Worm (Caenorhabditis elegans) whole organism, L1 larva: ENCODE results near the gene nphp-4.

Experiments used
- C04F5.9 ChIP-seq: sonication (generic microtip); optimal IDR thresholded peaks from 2 replicates; lab custom pipeline; 2016; ENCODE audit warnings: missing genetic modification characterization, missing compliant biosample characterization
- C34B4.2 ChIP-seq: sonication (generic microtip); optimal IDR thresholded peaks from 2 replicates; lab custom pipeline; 2017; ENCODE audit warnings: mild to moderate bottlenecking, missing genetic modification characterization, missing compliant biosample characterization
- Y116A8C.19 ChIP-seq: sonication (generic microtip); optimal IDR thresholded peaks from 2 replicates; lab custom pipeline; 2016; ENCODE audit warnings: missing compliant biosample characterization, missing genetic modification characterization, borderline replicate concordance
- aha-1 ChIP-seq: fragments of 150-350 bp; optimal IDR thresholded peaks from 2 replicates; lab custom pipeline; 2014; ENCODE audit warnings: missing biosample characterization, missing genetic modification characterization
- aly-2 ChIP-seq: fragments of 150-350 bp; optimal IDR thresholded peaks from 2 replicates; lab custom pipeline; 2014; ENCODE audit warnings: missing biosample characterization, missing genetic modification characterization
- ceh-8 ChIP-seq: fragments of 200-800 bp; sonication (Bioruptor generic); optimal IDR thresholded peaks from 2 replicates; lab custom pipeline; 2018; ENCODE audit warnings: mild to moderate bottlenecking, missing genetic modification characterization, moderate library complexity, missing compliant biosample characterization
- ceh-82 ChIP-seq, 3 experiments: fragments of 150-350 bp in 1 of 3; sonication (generic microtip) in 2 of 3; optimal IDR thresholded peaks; 2 replicates each; lab custom pipeline; 2014 to 2017; ENCODE audit warnings: missing biosample characterization in 3 of 3, missing genetic modification characterization in 3 of 3
- dsc-1 ChIP-seq: sonication (generic microtip); optimal IDR thresholded peaks from 2 replicates; lab custom pipeline; 2016; ENCODE audit warnings: mild to moderate bottlenecking, missing genetic modification characterization, missing compliant biosample characterization
- efl-3 ChIP-seq: fragments of 200-800 bp; sonication (Bioruptor generic); optimal IDR thresholded peaks from 2 replicates; lab custom pipeline; 2018; ENCODE audit warnings: mild to moderate bottlenecking, missing genetic modification characterization, missing compliant biosample characterization
- elt-2 ChIP-seq: sonication (generic microtip); optimal IDR thresholded peaks from 2 replicates; lab custom pipeline; 2016; ENCODE audit warnings: missing genetic modification characterization, mild to moderate bottlenecking, inconsistent platforms, missing compliant biosample characterization, missing genetic modification reagents
- fkh-4 ChIP-seq: sonication (generic microtip); optimal IDR thresholded peaks from 2 replicates; lab custom pipeline; 2016; ENCODE audit warnings: missing compliant biosample characterization, missing genetic modification characterization, borderline replicate concordance
- fkh-8 ChIP-seq: sonication (generic microtip); optimal IDR thresholded peaks from 2 replicates; lab custom pipeline; 2016; ENCODE audit warnings: mild to moderate bottlenecking, missing genetic modification characterization, missing compliant biosample characterization
- grh-1 ChIP-seq: fragments of 200-800 bp; sonication (Bioruptor generic); IDR thresholded peaks from 2 replicates; pipeline ENCODE4 v1.3.6; 2022; ENCODE audit warnings: missing genetic modification reagents, missing genetic modification characterization, missing compliant biosample characterization
- hlh-17 ChIP-seq: fragments of 200-800 bp; sonication (Bioruptor generic); optimal IDR thresholded peaks from 2 replicates; lab custom pipeline; 2018; ENCODE audit warnings: missing genetic modification characterization, mild to moderate bottlenecking, missing compliant biosample characterization, moderate library complexity, borderline replicate concordance
- irx-1 ChIP-seq: sonication (generic microtip); optimal IDR thresholded peaks from 2 replicates; lab custom pipeline; 2016; ENCODE audit warnings: missing genetic modification characterization, missing compliant biosample characterization
- jun-1 ChIP-seq: fragments of 150-350 bp; optimal IDR thresholded peaks from 2 replicates; lab custom pipeline; 2014; ENCODE audit warnings: missing biosample characterization, missing genetic modification reagents, missing genetic modification characterization
- lin-13 ChIP-seq: fragments of 150-350 bp; optimal IDR thresholded peaks from 2 replicates; lab custom pipeline; 2014; ENCODE audit warnings: missing biosample characterization, missing genetic modification reagents, missing genetic modification characterization
- lin-14 ChIP-seq: fragments of 200-800 bp; sonication (Bioruptor generic); optimal IDR thresholded peaks from 2 replicates; lab custom pipeline; 2018; ENCODE audit warnings: mild to moderate bottlenecking, missing genetic modification characterization, moderate library complexity, missing compliant biosample characterization
- lin-15B ChIP-seq: fragments of 150-350 bp; sonication (generic microtip); optimal IDR thresholded peaks from 3 replicates; lab custom pipeline; 2014; ENCODE audit warnings: missing biosample characterization, missing genetic modification characterization
- lin-35 ChIP-seq, 2 experiments: fragments of 150-350 bp; optimal IDR thresholded peaks; 2 replicates each; lab custom pipeline; 2014; ENCODE audit warnings: missing biosample characterization in 2 of 2, missing genetic modification characterization in 2 of 2, missing genetic modification reagents in 2 of 2
- lin-39 ChIP-seq: fragments of 150-350 bp; optimal IDR thresholded peaks from 2 replicates; lab custom pipeline; 2014; ENCODE audit warnings: missing biosample characterization, missing genetic modification reagents, missing genetic modification characterization
- lir-3 ChIP-seq: sonication (generic microtip); optimal IDR thresholded peaks from 2 replicates; lab custom pipeline; 2016; ENCODE audit warnings: mild to moderate bottlenecking, missing genetic modification characterization, moderate library complexity, missing compliant biosample characterization; ENCODE audit not compliant: poor library complexity
- lsy-2 ChIP-seq, 2 experiments: fragments of 150-350 bp; optimal IDR thresholded peaks; 2 replicates each; lab custom pipeline; 2014; ENCODE audit warnings: missing biosample characterization in 2 of 2, missing genetic modification characterization in 2 of 2
- mdl-1 ChIP-seq, 2 experiments: fragments of 150-350 bp; optimal IDR thresholded peaks; 2 replicates each; lab custom pipeline; 2014 to 2017; ENCODE audit warnings: missing biosample characterization in 2 of 2, missing genetic modification characterization in 2 of 2, inconsistent platforms in 1 of 2
- nhr-11 ChIP-seq: fragments of 150-350 bp; optimal IDR thresholded peaks from 2 replicates; lab custom pipeline; 2014; ENCODE audit warnings: missing biosample characterization, missing genetic modification characterization
- nhr-12 ChIP-seq: sonication (generic microtip); optimal IDR thresholded peaks from 2 replicates; lab custom pipeline; 2017; ENCODE audit warnings: missing biosample characterization, missing genetic modification characterization
- nhr-19 ChIP-seq: fragments of 200-800 bp; sonication (Bioruptor generic); conservative IDR thresholded peaks from 2 replicates; pipeline ENCODE4 v1.3.6; 2022; ENCODE audit warnings: missing genetic modification characterization, missing compliant biosample characterization
- nhr-20 ChIP-seq: sonication (generic microtip); optimal IDR thresholded peaks from 2 replicates; lab custom pipeline; 2016; ENCODE audit warnings: mild to moderate bottlenecking, missing genetic modification characterization, missing compliant biosample characterization
- nhr-28 ChIP-seq: fragments of 150-350 bp; optimal IDR thresholded peaks from 2 replicates; lab custom pipeline; 2014; ENCODE audit warnings: missing biosample characterization, missing genetic modification characterization
- nhr-47 ChIP-seq: sonication (generic microtip); optimal IDR thresholded peaks from 2 replicates; lab custom pipeline; 2016; ENCODE audit warnings: mild to moderate bottlenecking, missing genetic modification characterization, moderate library complexity, missing compliant biosample characterization
- nhr-71 ChIP-seq: sonication (generic microtip); optimal IDR thresholded peaks from 2 replicates; lab custom pipeline; 2016; ENCODE audit warnings: mild to moderate bottlenecking, missing genetic modification characterization, moderate library complexity, missing compliant biosample characterization
- nhr-76 ChIP-seq: sonication (generic microtip); optimal IDR thresholded peaks from 2 replicates; lab custom pipeline; 2017; ENCODE audit warnings: missing biosample characterization, missing genetic modification characterization
- nhr-84 ChIP-seq: sonication (generic microtip); optimal IDR thresholded peaks from 2 replicates; lab custom pipeline; 2017; ENCODE audit warnings: missing biosample characterization, missing genetic modification characterization
- nhr-85 ChIP-seq: sonication (generic microtip); peaks from one replicate; lab custom pipeline; 2016; ENCODE audit warnings: missing genetic modification characterization, inconsistent platforms, missing compliant biosample characterization
- pag-3 ChIP-seq: sonication (generic microtip); optimal IDR thresholded peaks from 2 replicates; lab custom pipeline; 2017; ENCODE audit warnings: missing genetic modification characterization, mild to moderate bottlenecking, missing compliant biosample characterization, antibody characterized with exemption, borderline replicate concordance; ENCODE audit not compliant: insufficient read depth
- pax-3 ChIP-seq: fragments of 200-800 bp; sonication (Bioruptor generic); optimal IDR thresholded peaks from 2 replicates; lab custom pipeline; 2018; ENCODE audit warnings: mild to moderate bottlenecking, missing genetic modification characterization, moderate library complexity, missing compliant biosample characterization
- rnt-1 ChIP-seq: sonication (generic microtip); optimal IDR thresholded peaks from 2 replicates; lab custom pipeline; 2016; ENCODE audit warnings: mild to moderate bottlenecking, missing genetic modification characterization, moderate library complexity, missing compliant biosample characterization
- skn-1 ChIP-seq: fragments of 150-350 bp; optimal IDR thresholded peaks from 2 replicates; lab custom pipeline; 2014; ENCODE audit warnings: missing biosample characterization, missing genetic modification characterization
- snpc-4 ChIP-seq: fragments of 150-350 bp; optimal IDR thresholded peaks from 2 replicates; lab custom pipeline; 2014; ENCODE audit warnings: missing biosample characterization, missing genetic modification characterization
- sptf-1 ChIP-seq: fragments of 150-350 bp; optimal IDR thresholded peaks from 2 replicates; lab custom pipeline; 2014; ENCODE audit warnings: missing biosample characterization, missing genetic modification characterization
- sup-37 ChIP-seq: fragments of 200-800 bp; sonication (Bioruptor generic); optimal IDR thresholded peaks from 2 replicates; lab custom pipeline; 2018; ENCODE audit warnings: mild to moderate bottlenecking, missing genetic modification characterization, missing compliant biosample characterization
- swsn-7 ChIP-seq: sonication (generic microtip); optimal IDR thresholded peaks from 2 replicates; lab custom pipeline; 2016; ENCODE audit warnings: missing genetic modification characterization, missing compliant biosample characterization
- tlp-1 ChIP-seq: fragments of 150-350 bp; optimal IDR thresholded peaks from 2 replicates; lab custom pipeline; 2014; ENCODE audit warnings: missing biosample characterization, missing genetic modification characterization
- unc-130 ChIP-seq: fragments of 150-350 bp; optimal IDR thresholded peaks from 2 replicates; lab custom pipeline; 2017; ENCODE audit warnings: missing biosample characterization, missing genetic modification characterization, inconsistent platforms
- unc-30 ChIP-seq: sonication (generic microtip); optimal IDR thresholded peaks from 2 replicates; lab custom pipeline; 2017; ENCODE audit warnings: missing biosample characterization, missing genetic modification characterization
- unc-62 ChIP-seq: fragments of 150-350 bp; optimal IDR thresholded peaks from 2 replicates; lab custom pipeline; 2014; ENCODE audit warnings: missing biosample characterization, missing genetic modification reagents, missing genetic modification characterization
- unc-98 ChIP-seq: fragments of 200-800 bp; sonication (Bioruptor generic); IDR thresholded peaks from 2 replicates; pipeline ENCODE4 v1.3.6; 2022; ENCODE audit warnings: missing genetic modification characterization, missing compliant biosample characterization
- vab-15 ChIP-seq: sonication (generic microtip); optimal IDR thresholded peaks from 2 replicates; lab custom pipeline; 2017; ENCODE audit warnings: missing genotype, mild to moderate bottlenecking, missing genetic modification characterization, missing compliant biosample characterization
- xbp-1 ChIP-seq: sonication (generic microtip); optimal IDR thresholded peaks from 2 replicates; lab custom pipeline; 2016; ENCODE audit warnings: missing genetic modification characterization, missing compliant biosample characterization
- zag-1 ChIP-seq: fragments of 150-350 bp; optimal IDR thresholded peaks from 2 replicates; lab custom pipeline; 2014; ENCODE audit warnings: missing biosample characterization, missing genetic modification characterization
- ztf-4 ChIP-seq: fragments of 150-350 bp; optimal IDR thresholded peaks from 2 replicates; lab custom pipeline; 2014; ENCODE audit warnings: missing biosample characterization, missing genetic modification characterization

Gene nphp-4

ce11 chrV:11799252-11799822 is 44.2 kb downstream of the nphp-4 start (continued):
- TF ChIP-seq swsn-7 (peak; percentile 23), unc-62 (GFP tag; lab: Kevin White, UChicago) (no peak)

DNA sequence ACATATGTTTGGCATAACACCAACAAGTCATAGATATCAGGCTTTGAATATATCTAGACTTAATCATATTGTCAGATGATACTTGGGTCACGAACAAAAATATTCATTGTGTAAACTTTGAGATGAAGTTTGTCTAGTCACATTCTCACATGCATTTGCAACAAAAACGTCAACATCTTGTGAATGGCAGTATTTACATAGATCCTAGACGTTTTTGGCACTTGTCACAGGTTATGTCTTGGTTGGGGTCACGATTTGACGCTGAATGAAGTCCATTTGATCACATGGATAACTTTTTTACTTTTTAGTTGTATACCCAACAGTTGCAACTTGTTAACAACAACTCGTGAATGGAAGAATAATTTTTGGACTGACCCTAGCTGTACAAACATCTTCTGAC is 45.2 kb downstream of the nphp-4 start:
- no peak for TF ChIP-seq lin-15B
- TF ChIP-seq nhr-85 (tag; lab: Kevin White, UChicago): peak; percentile 74
- TF ChIP-seq nhr-19: peak; percentile 26; the same call in 1 of the 2 replicates
- no peak for TF ChIP-seq nhr-76 (tag; lab: Kevin White, UChicago)
- TF ChIP-seq nhr-11 (tag; lab: Kevin White, UChicago): no peak
- TF ChIP-seq vab-15 (tag; lab: Kevin White, UChicago): no peak
- no peak for TF ChIP-seq nhr-12 (tag; lab: Kevin White, UChicago)
- no peak for TF ChIP-seq irx-1 (tag; lab: Kevin White, UChicago)
- no peak for TF ChIP-seq Y116A8C.19
- TF ChIP-seq mdl-1 (tag; optimal IDR thresholded peaks at IDR 0.05; lab: Kevin White, UChicago): no peak
- TF ChIP-seq C34B4.2 (tag; lab: Kevin White, UChicago): no peak
- TF ChIP-seq fkh-4 (tag; lab: Kevin White, UChicago): no peak
- TF ChIP-seq lsy-2 (tag; optimal IDR thresholded peaks at IDR 0.05; lab: Kevin White, UChicago): no peak
- peak in 1 of 2 experiments; percentile 53 for TF ChIP-seq lin-35 (GFP tag; optimal IDR thresholded peaks at IDR 0.05; lab: Kevin White, UChicago)
- no peak for TF ChIP-seq fkh-8 (tag; lab: Kevin White, UChicago)
- no peak for TF ChIP-seq unc-130 (tag; lab: Kevin White, UChicago)
- TF ChIP-seq unc-98: no peak
- no peak for TF ChIP-seq snpc-4
- no peak for TF ChIP-seq elt-2 (tag; lab: Kevin White, UChicago)
- TF ChIP-seq ceh-82 (tag; optimal IDR thresholded peaks at IDR 0.05; lab: Kevin White, UChicago): no peak
- peak; percentile 20 for TF ChIP-seq lir-3 (tag; lab: Kevin White, UChicago)
- TF ChIP-seq nhr-71 (tag; lab: Kevin White, UChicago): peak; percentile 73
- peak; percentile 24 for TF ChIP-seq lin-14 (GFP tag; lab: Kevin White, UChicago)
- TF ChIP-seq skn-1 (tag; lab: Kevin White, UChicago): no peak
- no peak for TF ChIP-seq nhr-84 (tag; lab: Kevin White, UChicago)
- TF ChIP-seq hlh-17 (GFP tag; lab: Kevin White, UChicago): no peak
- TF ChIP-seq sptf-1: no peak
- TF ChIP-seq rnt-1 (tag; lab: Kevin White, UChicago): no peak
- no peak for TF ChIP-seq ztf-4 (tag; lab: Kevin White, UChicago)
- no peak for TF ChIP-seq grh-1
- no peak for TF ChIP-seq pax-3 (tag; lab: Kevin White, UChicago)
- TF ChIP-seq tlp-1 (tag; lab: Kevin White, UChicago): no peak
- TF ChIP-seq nhr-28 (tag; lab: Kevin White, UChicago): no peak
- TF ChIP-seq lin-13 (GFP tag; lab: Kevin White, UChicago): no peak
- TF ChIP-seq aha-1 (tag; lab: Kevin White, UChicago): no peak
- TF ChIP-seq lin-39 (tag; lab: Kevin White, UChicago): no peak
- no peak for TF ChIP-seq xbp-1
- no peak for TF ChIP-seq C04F5.9 (tag; lab: Kevin White, UChicago)
- no peak for TF ChIP-seq aly-2 (tag; lab: Kevin White, UChicago)
- no peak for TF ChIP-seq nhr-47 (tag; lab: Kevin White, UChicago)
- no peak for TF ChIP-seq unc-30 (tag; lab: Kevin White, UChicago)
- TF ChIP-seq dsc-1 (tag; lab: Kevin White, UChicago): no peak
- no peak for TF ChIP-seq jun-1 (tag; lab: Kevin White, UChicago)
- no peak for TF ChIP-seq ceh-8 (GFP tag; lab: Kevin White, UChicago)
- TF ChIP-seq pag-3 (tag; lab: Kevin White, UChicago): peak; percentile 77
- no peak for TF ChIP-seq sup-37 (GFP tag; lab: Kevin White, UChicago)
- peak; percentile 67 for TF ChIP-seq nhr-20
- TF ChIP-seq efl-3 (GFP tag; lab: Kevin White, UChicago): no peak
- no peak for TF ChIP-seq zag-1
